Worm (Caenorhabditis elegans) whole organism, young adult: ENCODE results near the gene str-63.

Experiments used
- B0035.1 ChIP-seq: sonication (generic microtip); optimal IDR thresholded peaks from 2 replicates; lab custom pipeline; 2016; ENCODE audit warnings: missing genetic modification characterization, mild to moderate bottlenecking, missing compliant biosample characterization, missing genotype, missing genetic modification reagents
- B0336.3 ChIP-seq: fragments of 200-800 bp; sonication (Bioruptor generic); IDR thresholded peaks from 2 replicates; pipeline ENCODE4 v1.3.6; 2022; ENCODE audit warnings: missing genetic modification characterization, missing compliant biosample characterization
- F33H1.4 ChIP-seq: fragments of 200-800 bp; sonication (Bioruptor generic); IDR thresholded peaks from 2 replicates; pipeline ENCODE4 v1.3.6; 2022; ENCODE audit warnings: missing genetic modification reagents, missing genetic modification characterization, missing compliant biosample characterization
- F37B4.10 ChIP-seq: fragments of 200-800 bp; sonication (Bioruptor generic); IDR thresholded peaks from 2 replicates; pipeline ENCODE4 v1.3.6; 2022; ENCODE audit warnings: missing genetic modification characterization, missing compliant biosample characterization
- F39B2.1 ChIP-seq: fragments of 200-800 bp; sonication (Bioruptor generic); IDR thresholded peaks from 2 replicates; pipeline ENCODE4 v1.3.6; 2022; ENCODE audit warnings: missing genetic modification reagents, missing genetic modification characterization, missing compliant biosample characterization
- K11D2.4 ChIP-seq: fragments of 200-800 bp; sonication (Bioruptor generic); IDR thresholded peaks from 2 replicates; pipeline ENCODE4 v1.3.6; 2022; ENCODE audit warnings: missing genetic modification reagents, missing genetic modification characterization, missing compliant biosample characterization
- K12H6.12 ChIP-seq: fragments of 200-800 bp; sonication (Bioruptor generic); optimal IDR thresholded peaks from 2 replicates; lab custom pipeline; 2018; ENCODE audit warnings: mild to moderate bottlenecking, missing genetic modification characterization, missing compliant biosample characterization
- T07F8.4 ChIP-seq: sonication (generic microtip); optimal IDR thresholded peaks from 2 replicates; lab custom pipeline; 2016; ENCODE audit warnings: mild to moderate bottlenecking, missing genetic modification characterization, moderate library complexity, missing compliant biosample characterization
- Y67H2A.10 ChIP-seq: fragments of 200-800 bp; sonication (Bioruptor generic); conservative IDR thresholded peaks from 2 replicates; pipeline ENCODE4 v1.3.6; 2022; ENCODE audit warnings: missing genetic modification reagents, missing genetic modification characterization, missing compliant biosample characterization
- ZK185.1 ChIP-seq: sonication (generic microtip); optimal IDR thresholded peaks from 2 replicates; lab custom pipeline; 2016; ENCODE audit warnings: mild to moderate bottlenecking, missing genetic modification characterization, missing compliant biosample characterization; ENCODE audit not compliant: poor library complexity, severe bottlenecking
- aptf-3 ChIP-seq: fragments of 200-800 bp; sonication (Bioruptor generic); IDR thresholded peaks from 2 replicates; pipeline ENCODE4 v1.3.6; 2022; ENCODE audit warnings: missing genetic modification characterization, missing compliant biosample characterization
- attf-6 ChIP-seq: fragments of 200-800 bp; sonication (Bioruptor generic); IDR thresholded peaks from 2 replicates; pipeline ENCODE4 v1.3.6; 2022; ENCODE audit warnings: missing genetic modification reagents, missing genetic modification characterization, missing compliant biosample characterization
- cebp-1 ChIP-seq, 2 experiments: fragments of 200-800 bp in 1 of 2; sonication (Bioruptor generic) in 1 of 2; sonication (generic microtip) in 1 of 2; IDR thresholded peaks in 1 of 2; optimal IDR thresholded peaks in 1 of 2; 2 replicates each; pipeline versions ENCODE4 v1.3.6 to Lab custom; 2017 to 2022; ENCODE audit warnings: missing compliant biosample characterization in 2 of 2, missing genetic modification characterization in 2 of 2, mild to moderate bottlenecking in 1 of 2, missing genetic modification reagents in 1 of 2, moderate library complexity in 1 of 2
- ceh-79 ChIP-seq: sonication (generic microtip); optimal IDR thresholded peaks from 2 replicates; lab custom pipeline; 2017; ENCODE audit warnings: mild to moderate bottlenecking, missing genetic modification characterization, missing compliant biosample characterization
- chd-7 ChIP-seq: sonication (generic microtip); optimal IDR thresholded peaks from 2 replicates; lab custom pipeline; 2016; ENCODE audit warnings: mild to moderate bottlenecking, missing genetic modification characterization, moderate library complexity, missing compliant biosample characterization
- die-1 ChIP-seq: sonication (generic microtip); optimal IDR thresholded peaks from 2 replicates; lab custom pipeline; 2016; ENCODE audit warnings: missing genotype, mild to moderate bottlenecking, missing genetic modification characterization, missing compliant biosample characterization
- dox-1 ChIP-seq: fragments of 200-800 bp; sonication (Bioruptor generic); IDR thresholded peaks from 2 replicates; pipeline ENCODE4 v1.3.6; 2022; ENCODE audit warnings: missing genetic modification reagents, missing genetic modification characterization, missing compliant biosample characterization
- hlh-26 ChIP-seq: fragments of 200-800 bp; sonication (Bioruptor generic); conservative IDR thresholded peaks from 2 replicates; pipeline ENCODE4 v1.3.6; 2022; ENCODE audit warnings: missing genetic modification reagents, missing genetic modification characterization, missing compliant biosample characterization
- hmg-20 ChIP-seq: fragments of 200-800 bp; sonication (Bioruptor generic); IDR thresholded peaks from 2 replicates; pipeline ENCODE4 v1.3.6; 2022; ENCODE audit warnings: missing genetic modification reagents, missing genetic modification characterization, missing compliant biosample characterization
- hrde-1 ChIP-seq: sonication (generic microtip); optimal IDR thresholded peaks from 2 replicates; lab custom pipeline; 2016; ENCODE audit warnings: missing genetic modification characterization, mild to moderate bottlenecking, missing compliant biosample characterization, moderate library complexity, missing genotype, missing genetic modification reagents, borderline replicate concordance
- lag-1 ChIP-seq: fragments of 200-800 bp; sonication (Bioruptor generic); IDR thresholded peaks from 2 replicates; pipeline ENCODE4 v1.3.6; 2022; ENCODE audit warnings: missing genetic modification reagents, missing genetic modification characterization, missing compliant biosample characterization
- let-526 ChIP-seq: fragments of 200-800 bp; sonication (Bioruptor generic); IDR thresholded peaks from 2 replicates; pipeline ENCODE4 v1.3.6; 2022; ENCODE audit warnings: missing genetic modification reagents, missing genetic modification characterization, missing compliant biosample characterization
- lin-26 ChIP-seq: fragments of 200-800 bp; sonication (Bioruptor generic); IDR thresholded peaks from 2 replicates; pipeline ENCODE4 v1.3.6; 2022; ENCODE audit warnings: missing genetic modification reagents, missing genetic modification characterization, missing compliant biosample characterization
- madf-6 ChIP-seq: fragments of 200-800 bp; sonication (Bioruptor generic); IDR thresholded peaks from 2 replicates; pipeline ENCODE4 v1.3.6; 2022; ENCODE audit warnings: missing genetic modification reagents, missing genetic modification characterization, missing compliant biosample characterization
- mel-28 ChIP-seq: sonication (generic microtip); optimal IDR thresholded peaks from 2 replicates; lab custom pipeline; 2016; ENCODE audit warnings: borderline replicate concordance, mild to moderate bottlenecking, missing genetic modification characterization, missing compliant biosample characterization
- mxl-1 ChIP-seq: sonication (generic microtip); optimal IDR thresholded peaks from 2 replicates; lab custom pipeline; 2016; ENCODE audit warnings: missing genetic modification characterization, missing compliant biosample characterization
- nfya-1 ChIP-seq: sonication (generic microtip); optimal IDR thresholded peaks from 2 replicates; lab custom pipeline; 2017; ENCODE audit warnings: antibody characterized with exemption, missing compliant biosample characterization, missing genetic modification characterization, borderline replicate concordance; ENCODE audit not compliant: insufficient read depth
- nfya-2 ChIP-seq: fragments of 200-800 bp; sonication (Bioruptor generic); IDR thresholded peaks from 2 replicates; pipeline ENCODE4 v1.3.6; 2022; ENCODE audit warnings: missing genetic modification reagents, missing genetic modification characterization, missing compliant biosample characterization
- nfyb-1 ChIP-seq: fragments of 200-800 bp; sonication (Bioruptor generic); IDR thresholded peaks from 2 replicates; pipeline ENCODE4 v1.3.6; 2022; ENCODE audit warnings: missing genetic modification reagents, missing genetic modification characterization, missing compliant biosample characterization
- nhr-120 ChIP-seq: fragments of 200-800 bp; sonication (Bioruptor generic); IDR thresholded peaks from 2 replicates; pipeline ENCODE4 v1.3.6; 2022; ENCODE audit warnings: missing genetic modification characterization, missing compliant biosample characterization
- repo-1 ChIP-seq: sonication (generic microtip); optimal IDR thresholded peaks from 2 replicates; lab custom pipeline; 2017; ENCODE audit warnings: mild to moderate bottlenecking, missing genetic modification characterization, missing compliant biosample characterization
- snpc-3.4 ChIP-seq: sonication (generic microtip); optimal IDR thresholded peaks from 2 replicates; lab custom pipeline; 2017; ENCODE audit warnings: missing genetic modification characterization, mild to moderate bottlenecking, missing compliant biosample characterization, antibody characterized with exemption, moderate library complexity, missing genotype, missing genetic modification reagents
- snpc-4 ChIP-seq, 5 experiments: fragments of 150-350 bp in 1 of 5; sonication (generic microtip) in 4 of 5; optimal IDR thresholded peaks; 2 replicates each; lab custom pipeline; 2014 to 2018; ENCODE audit warnings: missing genetic modification characterization in 5 of 5, missing biosample characterization in 3 of 5, antibody characterized with exemption in 2 of 5, mild to moderate bottlenecking in 2 of 5, missing compliant biosample characterization in 2 of 5, missing genotype in 2 of 5, moderate library complexity in 2 of 5, missing genetic modification reagents in 1 of 5
- xnd-1 ChIP-seq: sonication (generic microtip); optimal IDR thresholded peaks from 2 replicates; lab custom pipeline; 2016; ENCODE audit warnings: missing genotype, missing genetic modification reagents, missing genetic modification characterization, missing compliant biosample characterization
- ztf-18 ChIP-seq: sonication (generic microtip); optimal IDR thresholded peaks from 2 replicates; lab custom pipeline; 2016; ENCODE audit warnings: missing genotype, mild to moderate bottlenecking, missing genetic modification characterization, missing compliant biosample characterization
- ztf-22 ChIP-seq: fragments of 200-800 bp; sonication (Bioruptor generic); optimal IDR thresholded peaks from 2 replicates; lab custom pipeline; 2018; ENCODE audit warnings: mild to moderate bottlenecking, missing genetic modification characterization, moderate library complexity, missing compliant biosample characterization
- ztf-26 ChIP-seq: sonication (generic microtip); optimal IDR thresholded peaks from 2 replicates; lab custom pipeline; 2017; ENCODE audit warnings: missing genetic modification characterization, missing compliant biosample characterization
- ztf-28 ChIP-seq: fragments of 200-800 bp; sonication (Bioruptor generic); IDR thresholded peaks from 2 replicates; pipeline ENCODE4 v1.3.6; 2022; ENCODE audit warnings: missing genetic modification reagents, missing genetic modification characterization, missing compliant biosample characterization
- ztf-6 ChIP-seq: fragments of 200-800 bp; sonication (Bioruptor generic); IDR thresholded peaks from 2 replicates; pipeline ENCODE4 v1.3.6; 2022; ENCODE audit warnings: missing genetic modification reagents, missing genetic modification characterization, missing compliant biosample characterization

str-63 gene

DNA sequence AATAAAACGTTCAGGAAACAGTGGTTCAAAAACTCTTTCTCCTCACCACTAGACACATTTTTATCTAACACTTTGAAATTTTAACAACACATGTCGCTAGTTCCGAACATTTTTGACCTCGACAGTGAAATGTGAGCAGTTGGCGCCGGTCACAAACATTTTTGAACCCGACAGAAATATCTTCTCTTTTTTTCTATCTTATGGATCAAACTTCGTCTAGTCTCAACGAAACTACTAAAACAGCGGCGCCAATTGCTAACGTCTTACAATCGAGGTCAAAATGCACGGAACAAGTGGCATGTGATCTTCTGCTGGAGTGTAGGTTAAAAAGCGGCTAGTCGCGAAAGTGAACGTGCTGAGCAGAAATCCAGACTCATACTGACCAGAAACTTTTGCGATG is 7.4 kb upstream of the str-63 start:
- no peak for TF ChIP-seq K11D2.4
- TF ChIP-seq ceh-79 (tag; lab: Kevin White, UChicago): no peak
- TF ChIP-seq hmg-20 (GFP tag; lab: Robert Waterston, UW): no peak
- TF ChIP-seq hrde-1: no peak
- no peak for TF ChIP-seq F39B2.1 (GFP tag; lab: Robert Waterston, UW)
- TF ChIP-seq dox-1 (GFP tag; lab: Robert Waterston, UW): no peak
- TF ChIP-seq aptf-3 (GFP tag; lab: Robert Waterston, UW): no peak
- no peak for TF ChIP-seq T07F8.4 (tag; lab: Kevin White, UChicago)
- no peak for TF ChIP-seq hlh-26 (GFP tag; lab: Robert Waterston, UW)
- no peak for TF ChIP-seq ztf-28 (GFP tag; lab: Robert Waterston, UW)
- TF ChIP-seq nhr-120: no peak
- no peak for TF ChIP-seq die-1 (tag; lab: Kevin White, UChicago)
- no peak for TF ChIP-seq attf-6 (GFP tag; lab: Robert Waterston, UW)
- TF ChIP-seq ztf-18: no peak
- no peak for TF ChIP-seq lin-26 (GFP tag; lab: Robert Waterston, UW)

DNA sequence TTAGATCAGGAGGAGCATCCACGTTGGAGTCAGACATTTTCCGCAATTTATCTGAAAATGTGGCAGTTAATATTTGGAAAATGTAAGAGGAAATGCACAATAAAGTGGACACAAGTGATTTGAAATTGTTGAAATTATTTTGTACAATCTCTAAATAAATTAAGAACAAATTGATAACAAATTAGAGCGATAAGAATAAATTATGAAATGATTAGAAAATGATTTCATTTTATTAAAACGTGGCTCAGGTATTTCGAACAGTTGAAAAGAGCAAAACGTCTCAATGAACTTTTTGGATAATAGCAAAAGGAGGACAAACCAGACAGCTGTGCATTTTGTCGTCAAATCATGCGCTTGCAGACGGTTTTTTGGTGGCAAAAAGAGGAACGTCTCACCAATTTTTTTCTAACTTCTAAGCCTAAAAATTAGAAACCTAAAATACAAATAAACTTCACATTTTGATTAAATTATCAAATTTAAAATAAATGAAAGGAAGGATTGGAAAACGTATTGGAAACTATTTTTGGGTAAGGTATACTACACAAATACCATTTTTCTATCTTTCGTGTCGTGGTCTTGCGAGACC is 4.8 kb upstream of the str-63 start, which contains the start of gene fbxa-65:
Gene fbxa-65 (minus strand): TSS at position 51 of the 586 bp plus-strand sequence.
- no peak for TF ChIP-seq K12H6.12 (tag; lab: Kevin White, UChicago)
- TF ChIP-seq madf-6 (GFP tag; lab: Robert Waterston, UW): no peak
- 0 out of 2 replicates have a peak, but pooled peaks have one; percentile 45 for TF ChIP-seq nfyb-1 (GFP tag; lab: Robert Waterston, UW)

DNA sequence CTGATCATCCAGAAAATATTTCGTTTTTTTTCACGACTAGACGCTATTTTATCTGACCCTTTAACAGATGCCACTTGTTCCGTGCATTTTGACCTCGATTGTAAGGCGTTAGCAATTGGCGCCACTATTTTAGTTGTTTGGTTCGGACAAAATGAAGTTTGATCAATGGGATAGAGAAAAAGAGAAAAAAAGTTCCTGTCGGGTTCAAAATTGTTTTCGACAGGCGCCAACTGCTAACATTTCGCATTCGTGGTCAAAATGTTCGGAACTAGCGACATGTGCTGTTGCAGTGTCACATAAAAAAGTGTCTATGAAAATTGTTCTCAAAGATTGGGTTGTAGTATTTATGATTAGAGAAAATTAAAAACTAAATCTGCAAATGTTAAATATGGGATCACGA is 3.9 kb upstream of the str-63 start:
- TF ChIP-seq ZK185.1 (no peak), F33H1.4 (no peak), K11D2.4 (no peak), mxl-1 (no peak), snpc-3.4 (tag; lab: Kevin White, UChicago) (no peak), die-1 (tag; lab: Kevin White, UChicago) (no peak), nfya-1 (no peak), ztf-26 (tag; lab: Kevin White, UChicago) (no peak), chd-7 (tag; lab: Kevin White, UChicago) (no peak), ztf-6 (no peak), ztf-28 (GFP tag; lab: Robert Waterston, UW) (no peak), Y67H2A.10 (no peak), F37B4.10 (GFP tag; lab: Robert Waterston, UW) (no peak), let-526 (GFP tag; lab: Robert Waterston, UW) (no peak), snpc-4 (GFP tag; optimal IDR thresholded peaks at IDR 0.05; lab: Kevin White, UChicago) (no peak), snpc-4 (tag; optimal IDR thresholded peaks at IDR 0.05; lab: Kevin White, UChicago) (no peak), B0336.3 (no peak), nfya-2 (GFP tag; lab: Robert Waterston, UW) (no peak), lag-1 (no peak), xnd-1 (no peak)

DNA sequence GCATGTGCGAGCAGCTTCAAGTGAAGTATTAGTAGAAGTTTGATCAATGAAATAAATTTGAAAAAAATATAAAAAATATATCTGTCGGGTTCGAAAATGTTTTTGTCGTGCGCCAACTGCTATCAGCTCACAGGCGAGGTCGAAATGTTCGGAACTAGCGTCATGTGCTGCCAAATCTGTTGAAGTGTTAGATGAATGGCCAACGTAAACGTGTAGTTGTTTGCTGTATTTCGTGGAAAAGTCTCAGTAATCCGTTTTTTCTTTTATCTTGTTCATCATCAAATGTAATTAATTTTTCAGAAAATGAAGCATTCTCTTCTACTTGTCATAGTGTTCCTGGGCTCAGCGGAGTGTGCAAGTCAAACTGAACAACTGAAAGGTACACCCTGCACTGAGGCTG is 1.5 kb upstream of the str-63 start, which contains the start of gene C17B7.15:
Gene C17B7.15 (plus strand): TSS at position 301 of the 400 bp plus-strand sequence.
- TF ChIP-seq ztf-18 (no peak), B0035.1 (tag; lab: Kevin White, UChicago) (no peak), ztf-22 (no peak), cebp-1 (GFP tag; IDR thresholded peaks at IDR 0.05; lab: Robert Waterston, UW) (no peak), cebp-1 (tag; optimal IDR thresholded peaks at IDR 0.05; lab: Kevin White, UChicago) (no peak), mel-28 (tag; lab: Kevin White, UChicago) (no peak), repo-1 (tag; lab: Kevin White, UChicago) (no peak)
